Comparison of ENCODE assay signal across 1 fruit fly cellular context in genomic region chrX:12225325-12225972, dm6.
TF ChIP-seq lines count a peak whose summit lies in the region.

No protein-coding gene starts in this region.

TF ChIP-seq in whole organism, embryonic, 481 proteins besides CTCF, POLR2A, EP300 and RAD21 (continued from another document and continues in another):
- TF ChIP-seq CG43689 (GFP tag; IDR thresholded peaks at IDR 0.05; lab: Robert Waterston, UW) (no peak), ara (GFP tag; IDR thresholded peaks at IDR 0.05; lab: Robert Waterston, UW) (no peak), CG32772 (GFP tag; IDR thresholded peaks at IDR 0.05; lab: Robert Waterston, UW) (0 out of 2 replicates have a peak, but pooled peaks have one; percentile 16), CG15514 (GFP tag; optimal IDR thresholded peaks at IDR 0.05; lab: Kevin White, UChicago) (no peak), CG18599 (GFP tag; optimal IDR thresholded peaks at IDR 0.05; lab: Kevin White, UChicago) (no peak), CG12769 (tag; optimal IDR thresholded peaks at IDR 0.05; lab: Kevin White, UChicago) (peak; percentile 71), CG12744 (GFP tag; optimal IDR thresholded peaks at IDR 0.05; lab: Kevin White, UChicago) (no peak), CG5245 (GFP tag; optimal IDR thresholded peaks at IDR 0.05; lab: Kevin White, UChicago) (no peak), CG17328 (GFP tag; IDR thresholded peaks at IDR 0.05; lab: Robert Waterston, UW) (0 out of 2 replicates have a peak, but pooled peaks have one; percentile 20), CG12659 (GFP tag; optimal IDR thresholded peaks at IDR 0.05; lab: Kevin White, UChicago) (peak; percentile 1), otp (GFP tag; IDR thresholded peaks at IDR 0.05; lab: Robert Waterston, UW) (no peak), CG15601 (tag; optimal IDR thresholded peaks at IDR 0.05; lab: Kevin White, UChicago) (peak; percentile 77), esg (GFP tag; conservative IDR thresholded peaks at IDR 0.05; lab: Robert Waterston, UW) (no peak), repo (GFP tag; optimal IDR thresholded peaks at IDR 0.05; lab: Kevin White, UChicago) (no peak), CG1024 (GFP tag; IDR thresholded peaks at IDR 0.05; lab: Robert Waterston, UW) (0 out of 2 replicates have a peak, but pooled peaks have one; percentile 5), toy (GFP tag; IDR thresholded peaks at IDR 0.05; lab: Robert Waterston, UW) (no peak), CG4328 (GFP tag; optimal IDR thresholded peaks at IDR 0.05; lab: Kevin White, UChicago) (no peak), Hmx (GFP tag; optimal IDR thresholded peaks at IDR 0.05; lab: Kevin White, UChicago) (no peak), zen2 (GFP tag; IDR thresholded peaks at IDR 0.05; lab: Robert Waterston, UW; ENCODE audit: partially characterized antibody) (no peak), vnd (GFP tag; IDR thresholded peaks at IDR 0.05; lab: Robert Waterston, UW; ENCODE audit: partially characterized antibody) (no peak), pros (GFP tag; optimal IDR thresholded peaks at IDR 0.05; lab: Kevin White, UChicago) (no peak), Trl (optimal IDR thresholded peaks at IDR 0.05; lab: Kevin White, UChicago) (no peak), Trl (GFP tag; optimal IDR thresholded peaks at IDR 0.05; lab: Kevin White, UChicago) (no peak), crol (GFP tag; IDR thresholded peaks at IDR 0.05; lab: Robert Waterston, UW) (peak; percentile 56), croc (GFP tag; conservative IDR thresholded peaks at IDR 0.05; lab: Robert Waterston, UW) (0 out of 3 replicates have a peak, but pooled peaks have one; percentile 32), scrt (GFP tag; optimal IDR thresholded peaks at IDR 0.05; lab: Kevin White, UChicago) (no peak), gsb-n (tag; optimal IDR thresholded peaks at IDR 0.05; lab: Kevin White, UChicago) (peak; percentile 62), lola (GFP tag; optimal IDR thresholded peaks at IDR 0.05; lab: Kevin White, UChicago) (peak in 1 of 3 experiments; percentile 75), CG15011 (GFP tag; optimal IDR thresholded peaks at IDR 0.05; lab: Kevin White, UChicago) (no peak), al (GFP tag; IDR thresholded peaks at IDR 0.05; lab: Robert Waterston, UW) (no peak), CG12219 (GFP tag; optimal IDR thresholded peaks at IDR 0.05; lab: Kevin White, UChicago) (peak; percentile 19), CG17186 (GFP tag; optimal IDR thresholded peaks at IDR 0.05; lab: Kevin White, UChicago) (no peak), en (GFP tag; optimal IDR thresholded peaks at IDR 0.05; lab: Kevin White, UChicago) (no peak), onecut (GFP tag; IDR thresholded peaks at IDR 0.05; lab: Robert Waterston, UW) (no peak), Nf-YA (GFP tag; IDR thresholded peaks at IDR 0.05; lab: Robert Waterston, UW) (0 out of 2 replicates have a peak, but pooled peaks have one; percentile 26), unpg (GFP tag; optimal IDR thresholded peaks at IDR 0.05; lab: Kevin White, UChicago) (peak; percentile 56), tgo (GFP tag; IDR thresholded peaks at IDR 0.05; lab: Robert Waterston, UW) (0 out of 3 replicates have a peak, but pooled peaks have one; percentile 15), CG8359 (GFP tag; optimal IDR thresholded peaks at IDR 0.05; lab: Kevin White, UChicago; ENCODE audit: borderline replicate concordance) (no peak), fd64A (GFP tag; optimal IDR thresholded peaks at IDR 0.05; lab: Kevin White, UChicago) (no peak), CG10654 (GFP tag; optimal IDR thresholded peaks at IDR 0.05; lab: Kevin White, UChicago) (peak; percentile 12), luna (GFP tag; optimal IDR thresholded peaks at IDR 0.05; lab: Kevin White, UChicago) (no peak), insv (GFP tag; optimal IDR thresholded peaks at IDR 0.05; lab: Kevin White, UChicago) (no peak), CG7839 (tag; optimal IDR thresholded peaks at IDR 0.05; lab: Kevin White, UChicago) (peak; percentile 62), Bgb (GFP tag; IDR thresholded peaks at IDR 0.05; lab: Robert Waterston, UW; ENCODE audit: partially characterized antibody) (no peak), wek (GFP tag; optimal IDR thresholded peaks at IDR 0.05; lab: Kevin White, UChicago) (no peak), sqz (GFP tag; optimal IDR thresholded peaks at IDR 0.05; lab: Kevin White, UChicago) (no peak), CG10959 (GFP tag; IDR thresholded peaks at IDR 0.05; lab: Robert Waterston, UW) (no peak), tll (GFP tag; optimal IDR thresholded peaks at IDR 0.05; lab: Kevin White, UChicago) (no peak), CG17568 (GFP tag; optimal IDR thresholded peaks at IDR 0.05; lab: Kevin White, UChicago) (no peak), pum (GFP tag; optimal IDR thresholded peaks at IDR 0.05; lab: Kevin White, UChicago) (no peak), pita (GFP tag; optimal IDR thresholded peaks at IDR 0.05; lab: Kevin White, UChicago) (no peak), klu (GFP tag; IDR thresholded peaks at IDR 0.05; lab: Robert Waterston, UW) (no peak), Dek (tag; optimal IDR thresholded peaks at IDR 0.05; lab: Kevin White, UChicago) (no peak), gfzf (GFP tag; optimal IDR thresholded peaks at IDR 0.05; lab: Kevin White, UChicago) (no peak), CG17385 (GFP tag; optimal IDR thresholded peaks at IDR 0.05; lab: Kevin White, UChicago) (no peak), Opbp (GFP tag; IDR thresholded peaks at IDR 0.05; lab: Robert Waterston, UW; ENCODE audit: partially characterized antibody) (no peak), CG2199 (GFP tag; IDR thresholded peaks at IDR 0.05; lab: Robert Waterston, UW) (no peak), Gsc (GFP tag; IDR thresholded peaks at IDR 0.05; lab: Robert Waterston, UW) (no peak), ind (GFP tag; optimal IDR thresholded peaks at IDR 0.05; lab: Kevin White, UChicago) (no peak), TFAM (GFP tag; optimal IDR thresholded peaks at IDR 0.05; lab: Kevin White, UChicago) (no peak), Dad (GFP tag; optimal IDR thresholded peaks at IDR 0.05; lab: Kevin White, UChicago) (no peak), Dll (GFP tag; IDR thresholded peaks at IDR 0.05; lab: Robert Waterston, UW; ENCODE audit: partially characterized antibody) (no peak), pfk (GFP tag; optimal IDR thresholded peaks at IDR 0.05; lab: Kevin White, UChicago) (no peak), cwo (GFP tag; optimal IDR thresholded peaks at IDR 0.05; lab: Kevin White, UChicago) (no peak), NC2β (GFP tag; optimal IDR thresholded peaks at IDR 0.05; lab: Kevin White, UChicago) (no peak), H15 (GFP tag; IDR thresholded peaks at IDR 0.05; lab: Robert Waterston, UW) (no peak), dati (GFP tag; IDR thresholded peaks at IDR 0.05; lab: Robert Waterston, UW) (no peak), gro (GFP tag; optimal IDR thresholded peaks at IDR 0.05; lab: Kevin White, UChicago) (no peak), H2.0 (GFP tag; IDR thresholded peaks at IDR 0.05; lab: Robert Waterston, UW) (no peak), tx (GFP tag; optimal IDR thresholded peaks at IDR 0.05; lab: Kevin White, UChicago) (no peak), CG15696 (tag; optimal IDR thresholded peaks at IDR 0.05; lab: Kevin White, UChicago) (no peak), dimm (GFP tag; IDR thresholded peaks at IDR 0.05; lab: Robert Waterston, UW) (no peak), CG2120 (GFP tag; optimal IDR thresholded peaks at IDR 0.05; lab: Kevin White, UChicago) (no peak), wdn (GFP tag; IDR thresholded peaks at IDR 0.05; lab: Robert Waterston, UW) (no peak), caup (GFP tag; optimal IDR thresholded peaks at IDR 0.05; lab: Kevin White, UChicago; ENCODE audit: severe bottlenecking) (no peak), slbo (GFP tag; IDR thresholded peaks at IDR 0.05; lab: Robert Waterston, UW) (no peak), NfI (GFP tag; optimal IDR thresholded peaks at IDR 0.05; lab: Kevin White, UChicago) (no peak), CG17361 (GFP tag; IDR thresholded peaks at IDR 0.05; lab: Robert Waterston, UW) (peak; percentile 85), ab (GFP tag; optimal IDR thresholded peaks at IDR 0.05; lab: Kevin White, UChicago) (no peak), CG3163 (GFP tag; optimal IDR thresholded peaks at IDR 0.05; lab: Kevin White, UChicago) (no peak), CG31365 (tag; optimal IDR thresholded peaks at IDR 0.05; lab: Kevin White, UChicago) (no peak), dmrt11E (tag; optimal IDR thresholded peaks at IDR 0.05; lab: Kevin White, UChicago) (peak; percentile 72), ken (GFP tag; IDR thresholded peaks at IDR 0.05; lab: Robert Waterston, UW) (no peak), usp (GFP tag; optimal IDR thresholded peaks at IDR 0.05; lab: Kevin White, UChicago) (no peak), Deaf1 (tag; optimal IDR thresholded peaks at IDR 0.05; lab: Kevin White, UChicago) (peak; percentile 11), Dp (GFP tag; optimal IDR thresholded peaks at IDR 0.05; lab: Kevin White, UChicago) (no peak), dysf (GFP tag; IDR thresholded peaks at IDR 0.05; lab: Robert Waterston, UW) (no peak), Lpt (GFP tag; optimal IDR thresholded peaks at IDR 0.05; lab: Kevin White, UChicago) (no peak), tin (GFP tag; optimal IDR thresholded peaks at IDR 0.05; lab: Kevin White, UChicago) (peak; percentile 6), pnt (GFP tag; optimal IDR thresholded peaks at IDR 0.05; lab: Kevin White, UChicago) (no peak), CG1233 (GFP tag; optimal IDR thresholded peaks at IDR 0.05; lab: Kevin White, UChicago) (peak; percentile 30), nau (GFP tag; optimal IDR thresholded peaks at IDR 0.05; lab: Kevin White, UChicago) (no peak), CG10565 (GFP tag; optimal IDR thresholded peaks at IDR 0.05; lab: Kevin White, UChicago) (no peak), vfl (GFP tag; optimal IDR thresholded peaks at IDR 0.05; lab: Kevin White, UChicago) (no peak), Ptx1 (GFP tag; IDR thresholded peaks at IDR 0.05; lab: Robert Waterston, UW) (0 out of 2 replicates have a peak, but pooled peaks have one; percentile 32), sens (GFP tag; lab: Kevin White, UChicago) (peak; percentile 82), CG17612 (GFP tag; IDR thresholded peaks at IDR 0.05; lab: Robert Waterston, UW) (no peak), maf-S (GFP tag; optimal IDR thresholded peaks at IDR 0.05; lab: Kevin White, UChicago) (no peak), CG30020 (tag; optimal IDR thresholded peaks at IDR 0.05; lab: Kevin White, UChicago) (peak; percentile 17), Drgx (GFP tag; IDR thresholded peaks at IDR 0.05; lab: Robert Waterston, UW) (no peak), nmo (GFP tag; optimal IDR thresholded peaks at IDR 0.05; lab: Kevin White, UChicago) (peak; percentile 82), CrebB (tag; optimal IDR thresholded peaks at IDR 0.05; lab: Kevin White, UChicago) (no peak), CG9609 (GFP tag; optimal IDR thresholded peaks at IDR 0.05; lab: Kevin White, UChicago) (no peak), sc (optimal IDR thresholded peaks at IDR 0.05; lab: Kevin White, UChicago) (no peak), sc (GFP tag; optimal IDR thresholded peaks at IDR 0.05; lab: Kevin White, UChicago) (peak; percentile 38), CG7786 (GFP tag; optimal IDR thresholded peaks at IDR 0.05; lab: Kevin White, UChicago) (no peak), Vsx1 (GFP tag; optimal IDR thresholded peaks at IDR 0.05; lab: Kevin White, UChicago) (no peak), Antp (GFP tag; optimal IDR thresholded peaks at IDR 0.05; lab: Kevin White, UChicago) (no peak), btn (GFP tag; optimal IDR thresholded peaks at IDR 0.05; lab: Kevin White, UChicago) (no peak), yki (optimal IDR thresholded peaks at IDR 0.05; lab: Kevin White, UChicago) (no peak), BEAF-32 (GFP tag; optimal IDR thresholded peaks at IDR 0.05; lab: Kevin White, UChicago) (no peak), kah (GFP tag; optimal IDR thresholded peaks at IDR 0.05; lab: Kevin White, UChicago) (no peak), CG32532 (GFP tag; IDR thresholded peaks at IDR 0.05; lab: Robert Waterston, UW) (no peak), Awh (GFP tag; IDR thresholded peaks at IDR 0.05; lab: Robert Waterston, UW) (peak; percentile 42; the same call in 1 of the 2 replicates), mld (GFP tag; IDR thresholded peaks at IDR 0.05; lab: Robert Waterston, UW; ENCODE audit: partially characterized antibody) (no peak), oc (tag; optimal IDR thresholded peaks at IDR 0.05; lab: Kevin White, UChicago) (no peak), chm (GFP tag; IDR thresholded peaks at IDR 0.05; lab: Robert Waterston, UW) (peak; percentile 54; the same call in 1 of the 2 replicates), Hand (GFP tag; optimal IDR thresholded peaks at IDR 0.05; lab: Kevin White, UChicago) (no peak), jing (GFP tag; optimal IDR thresholded peaks at IDR 0.05; lab: Kevin White, UChicago) (no peak), CG10431 (GFP tag; optimal IDR thresholded peaks at IDR 0.05; lab: Kevin White, UChicago) (no peak), mirr (GFP tag; optimal IDR thresholded peaks at IDR 0.05; lab: Kevin White, UChicago) (no peak), CG8290 (GFP tag; optimal IDR thresholded peaks at IDR 0.05; lab: Kevin White, UChicago) (no peak), CG8290 (tag; optimal IDR thresholded peaks at IDR 0.05; lab: Kevin White, UChicago) (no peak), CG11247 (GFP tag; IDR thresholded peaks at IDR 0.05; lab: Robert Waterston, UW) (no peak), Ets65A (GFP tag; lab: Kevin White, UChicago) (no peak), corto (GFP tag; optimal IDR thresholded peaks at IDR 0.05; lab: Kevin White, UChicago) (no peak), gcm2 (GFP tag; optimal IDR thresholded peaks at IDR 0.05; lab: Kevin White, UChicago) (no peak), CG18764 (GFP tag; optimal IDR thresholded peaks at IDR 0.05; lab: Kevin White, UChicago) (no peak), HLHmδ (GFP tag; optimal IDR thresholded peaks at IDR 0.05; lab: Kevin White, UChicago) (no peak), seq (GFP tag; IDR thresholded peaks at IDR 0.05; lab: Robert Waterston, UW) (no peak), Hr3 (GFP tag; optimal IDR thresholded peaks at IDR 0.05; lab: Kevin White, UChicago) (peak; percentile 8), D (optimal IDR thresholded peaks at IDR 0.05; lab: Kevin White, UChicago) (no peak), D (GFP tag; optimal IDR thresholded peaks at IDR 0.05; lab: Kevin White, UChicago) (peak; percentile 64), cato (GFP tag; optimal IDR thresholded peaks at IDR 0.05; lab: Kevin White, UChicago; ENCODE audit: borderline replicate concordance) (no peak), CG2889 (GFP tag; IDR thresholded peaks at IDR 0.05; lab: Robert Waterston, UW) (no peak), Nf-YC (tag; optimal IDR thresholded peaks at IDR 0.05; lab: Kevin White, UChicago) (no peak), CHES-1-like (GFP tag; optimal IDR thresholded peaks at IDR 0.05; lab: Kevin White, UChicago) (no peak)
